Fruit fly (Drosophila melanogaster) Kc167 (cell line): ENCODE data around the gene CG42637.
"Not testable (repeated sequence)": the region's sequence is repeated elsewhere in the genome, so short reads cannot be mapped to it uniquely, and the experiment has no call there.

Source experiments
- Myc ChIP-seq: fragments of >200 bp; optimal IDR thresholded peaks from 2 replicates; lab custom pipeline; 2017; ENCODE audit warnings: missing external identifiers
- Sin3A ChIP-seq: fragments of >200 bp; optimal IDR thresholded peaks from 2 replicates; lab custom pipeline; 2018; ENCODE audit warnings: missing external identifiers
- h ChIP-seq: fragments of >200 bp; optimal IDR thresholded peaks from 3 replicates; lab custom pipeline; 2018; ENCODE audit warnings: missing external identifiers
- insv ChIP-seq: fragments of >200 bp; optimal IDR thresholded peaks from 3 replicates; lab custom pipeline; 2018; ENCODE audit warnings: missing external identifiers
- psq ChIP-seq: fragments of >200 bp; optimal IDR thresholded peaks from 2 replicates; lab custom pipeline; 2017; ENCODE audit warnings: missing external identifiers
- ttk ChIP-seq: sonication (Bioruptor generic); optimal IDR thresholded peaks from 2 replicates; lab custom pipeline; 2017; ENCODE audit warnings: missing external identifiers

Gene CG42637

dm6 chr3L:19777279-19777960 lies 15.9 kb downstream of the CG42637 start:
- no peak for TF ChIP-seq Sin3A

DNA sequence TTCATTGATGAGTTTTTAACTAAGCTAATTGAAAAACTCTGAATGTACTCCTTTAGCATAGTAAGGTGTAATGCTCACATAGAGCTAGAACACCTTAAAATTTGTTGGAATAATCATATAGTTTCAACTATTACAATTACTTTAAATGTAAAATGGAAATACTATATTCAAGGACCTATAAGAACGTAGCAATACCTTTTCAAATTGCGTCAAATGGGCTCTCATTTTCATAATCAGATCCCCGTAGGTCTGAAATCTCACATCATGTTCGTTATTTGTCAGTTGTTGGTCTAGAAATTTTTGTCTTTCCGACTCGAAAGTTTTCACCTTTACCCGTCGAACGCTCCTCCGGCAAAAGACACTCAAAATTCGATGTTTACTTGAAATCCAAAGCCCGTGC lies 33.3 kb downstream of the CG42637 start, which contains the start of gene Vtld:
Gene Vtld (plus strand): TSS at position 301 of the 400 bp plus-strand sequence.
- TF ChIP-seq h (lab: Kevin White, UChicago); psq; Sin3A: not testable (repeated sequence)

DNA sequence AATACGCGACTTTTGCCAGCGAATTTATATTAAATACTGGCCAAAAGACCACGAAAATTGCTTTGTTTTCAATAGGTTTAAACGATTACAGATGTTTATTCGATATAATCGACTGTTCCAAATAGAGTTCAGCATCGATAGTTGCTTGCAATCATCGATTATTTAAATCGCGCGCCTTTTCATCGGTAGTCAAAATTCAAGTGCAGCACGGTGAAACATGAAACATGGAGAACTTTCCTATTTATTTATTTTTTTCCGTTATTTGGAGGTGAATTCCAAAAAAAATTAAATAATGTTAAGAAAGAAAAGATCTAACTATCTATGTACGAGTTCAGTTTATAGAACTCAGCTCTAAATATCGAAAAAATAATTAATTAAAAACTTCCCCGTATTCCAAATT lies 43.7 kb downstream of the CG42637 start, which contains the start of gene CG42638:
Gene CG42638 (minus strand): TSS at position 101 of the 400 bp plus-strand sequence.
- not testable (repeated sequence) for TF ChIP-seq h (lab: Kevin White, UChicago); ttk; insv (lab: Kevin White, UChicago)

DNA sequence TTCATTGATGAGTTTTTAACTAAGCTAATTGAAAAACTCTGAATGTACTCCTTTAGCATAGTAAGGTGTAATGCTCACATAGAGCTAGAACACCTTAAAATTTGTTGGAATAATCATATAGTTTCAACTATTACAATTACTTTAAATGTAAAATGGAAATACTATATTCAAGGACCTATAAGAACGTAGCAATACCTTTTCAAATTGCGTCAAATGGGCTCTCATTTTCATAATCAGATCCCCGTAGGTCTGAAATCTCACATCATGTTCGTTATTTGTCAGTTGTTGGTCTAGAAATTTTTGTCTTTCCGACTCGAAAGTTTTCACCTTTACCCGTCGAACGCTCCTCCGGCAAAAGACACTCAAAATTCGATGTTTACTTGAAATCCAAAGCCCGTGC lies 64.7 kb downstream of the CG42637 start, which contains the start of gene CG42529:
Gene CG42529 (plus strand): TSS at position 301 of the 400 bp plus-strand sequence.
- TF ChIP-seq insv (lab: Kevin White, UChicago); Sin3A; psq: not testable (repeated sequence)

- TF ChIP-seq ttk; psq; h (lab: Kevin White, UChicago): not testable (repeated sequence)
These were observed 75.1 kb downstream of the CG42637 start, which contains the start of gene Trpml for dm6 chr3L:19718228-19718627. Trpml (minus strand) TSS chr3L:19718328.

dm6 chr3L:19707570-19708146 lies 85.7 kb downstream of the CG42637 start, which contains the start of gene serp:
serp (minus strand) TSS chr3L:19708015.
- TF ChIP-seq Sin3A (no peak), Myc (lab: Kevin White, UChicago) (no peak), h (lab: Kevin White, UChicago) (no peak), ttk (no peak), insv (lab: Kevin White, UChicago) (no peak), psq (no peak)

dm6 chr3L:19704869-19705268 lies 88.5 kb downstream of the CG42637 start:
- TF ChIP-seq Sin3A (no peak), psq (no peak), ttk (no peak), h (lab: Kevin White, UChicago) (no peak), Myc (lab: Kevin White, UChicago) (no peak), insv (lab: Kevin White, UChicago) (no peak)

DNA sequence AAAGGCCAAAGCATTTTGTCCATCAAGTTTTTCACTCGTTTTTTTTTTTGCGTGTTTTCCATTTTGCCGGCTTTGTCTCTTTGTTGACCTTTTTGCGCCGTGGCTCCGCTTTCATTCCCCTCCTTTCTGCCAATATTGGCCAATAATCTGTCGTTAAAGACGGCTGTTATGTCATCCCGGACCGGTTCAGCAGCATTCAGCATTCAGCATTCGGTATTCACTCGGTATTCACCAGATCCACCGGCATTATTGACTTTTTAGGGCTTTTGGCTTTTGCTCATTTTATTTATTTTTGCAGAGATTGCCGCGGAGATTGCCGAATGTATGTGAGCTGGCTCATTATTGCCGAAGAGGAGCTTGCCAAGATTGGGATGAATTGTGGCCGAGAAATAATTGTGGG lies 90.0 kb downstream of the CG42637 start:
- no peak for TF ChIP-seq Myc (lab: Kevin White, UChicago)
- TF ChIP-seq h (lab: Kevin White, UChicago): no peak
- no peak for TF ChIP-seq ttk
- no peak for TF ChIP-seq Sin3A
- no peak for TF ChIP-seq insv (lab: Kevin White, UChicago)
- TF ChIP-seq psq: no peak

dm6 chr3L:19701662-19702061 lies 91.7 kb downstream of the CG42637 start:
- TF ChIP-seq insv (lab: Kevin White, UChicago) (no peak), psq (no peak), h (lab: Kevin White, UChicago) (no peak), ttk (no peak), Myc (lab: Kevin White, UChicago) (no peak)

DNA sequence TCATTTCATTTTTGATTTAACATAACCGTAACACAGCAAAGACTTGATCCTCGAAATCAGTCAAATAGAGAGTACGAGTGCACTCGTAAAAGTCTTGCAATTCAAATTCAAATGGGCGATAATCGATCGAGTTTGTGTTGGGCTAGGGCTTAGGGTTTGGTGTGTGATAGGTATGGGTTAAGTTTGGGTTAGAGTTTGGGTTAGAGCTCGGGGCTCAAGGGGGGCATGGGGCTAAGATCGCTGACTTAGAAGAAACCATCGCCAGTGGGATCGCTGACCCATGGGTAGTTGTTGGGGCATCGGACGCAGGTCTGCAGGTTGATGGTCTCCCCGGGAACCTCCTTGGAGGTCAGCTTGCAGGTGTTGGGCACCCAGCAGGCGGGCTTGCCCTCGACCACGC lies 92.3 kb downstream of the CG42637 start:
- TF ChIP-seq Myc (lab: Kevin White, UChicago): no peak
- no peak for TF ChIP-seq psq
- no peak for TF ChIP-seq h (lab: Kevin White, UChicago)
- no peak for TF ChIP-seq ttk
- no peak for TF ChIP-seq insv (lab: Kevin White, UChicago)
- TF ChIP-seq Sin3A: no peak

dm6 chr3L:19700463-19700862 lies 92.9 kb downstream of the CG42637 start:
- TF ChIP-seq psq: no peak

DNA sequence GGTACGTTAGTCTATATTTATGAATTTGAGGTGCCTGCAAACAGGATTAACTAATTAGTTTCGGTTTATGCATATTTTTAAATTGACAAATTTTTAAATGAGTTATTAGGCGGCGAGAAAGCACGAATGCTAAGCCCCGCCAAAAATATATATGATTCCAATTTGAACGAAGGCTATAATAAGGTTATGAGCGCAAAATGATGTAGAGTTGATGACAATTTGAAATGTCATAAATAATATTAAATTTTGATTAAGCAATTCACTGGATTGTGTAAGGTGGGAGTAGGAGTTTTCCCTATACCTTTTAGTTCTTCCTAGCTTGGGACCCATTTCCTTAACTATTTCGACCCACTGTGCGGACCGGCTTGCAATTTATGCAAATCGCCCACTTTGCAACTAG lies 93.7 kb downstream of the CG42637 start:
- TF ChIP-seq psq (no peak), h (lab: Kevin White, UChicago) (no peak)

- TF ChIP-seq Sin3A: no peak
- TF ChIP-seq psq: no peak
- TF ChIP-seq insv (lab: Kevin White, UChicago): no peak
- no peak for TF ChIP-seq Myc (lab: Kevin White, UChicago)
- no peak for TF ChIP-seq h (lab: Kevin White, UChicago)
- no peak for TF ChIP-seq ttk
These were observed 94.7 kb downstream of the CG42637 start for dm6 chr3L:19698651-19699050.
